Worm (Caenorhabditis elegans) whole organism, young adult: Measurements from ENCODE around the gene F43C9.2.

ENCODE experiments used
- B0035.1 ChIP-seq: sonication (generic microtip); optimal IDR thresholded peaks from 2 replicates; lab custom pipeline; 2016; ENCODE audit warnings: missing genetic modification characterization, mild to moderate bottlenecking, missing compliant biosample characterization, missing genotype, missing genetic modification reagents
- F55B11.4 ChIP-seq: sonication (generic microtip); optimal IDR thresholded peaks from 2 replicates; lab custom pipeline; 2016; ENCODE audit warnings: missing compliant biosample characterization, missing genetic modification characterization, borderline replicate concordance; ENCODE audit not compliant: insufficient read depth
- madf-6 ChIP-seq: fragments of 200-800 bp; sonication (Bioruptor generic); IDR thresholded peaks from 2 replicates; pipeline ENCODE4 v1.3.6; 2022; ENCODE audit warnings: missing genetic modification reagents, missing genetic modification characterization, missing compliant biosample characterization
- nhr-120 ChIP-seq: fragments of 200-800 bp; sonication (Bioruptor generic); IDR thresholded peaks from 2 replicates; pipeline ENCODE4 v1.3.6; 2022; ENCODE audit warnings: missing genetic modification characterization, missing compliant biosample characterization
- nhr-179 ChIP-seq: sonication (generic microtip); optimal IDR thresholded peaks from 2 replicates; lab custom pipeline; 2016; ENCODE audit warnings: mild to moderate bottlenecking, missing genetic modification characterization, missing compliant biosample characterization
- nhr-80 ChIP-seq: sonication (generic microtip); optimal IDR thresholded peaks from 2 replicates; lab custom pipeline; 2016; ENCODE audit warnings: missing genetic modification characterization, missing compliant biosample characterization
- pha-4 ChIP-seq: fragments of 150-350 bp; sonication (generic microtip); optimal IDR thresholded peaks from 2 replicates; lab custom pipeline; 2014; ENCODE audit warnings: missing biosample characterization, missing genetic modification reagents, missing genetic modification characterization
- snpc-4 ChIP-seq, 5 experiments: fragments of 150-350 bp in 1 of 5; sonication (generic microtip) in 4 of 5; optimal IDR thresholded peaks; 2 replicates each; lab custom pipeline; 2014 to 2018; ENCODE audit warnings: missing genetic modification characterization in 5 of 5, missing biosample characterization in 3 of 5, antibody characterized with exemption in 2 of 5, mild to moderate bottlenecking in 2 of 5, missing compliant biosample characterization in 2 of 5, missing genotype in 2 of 5, moderate library complexity in 2 of 5, missing genetic modification reagents in 1 of 5
- unc-62 ChIP-seq: fragments of 150-350 bp; optimal IDR thresholded peaks from 2 replicates; lab custom pipeline; 2014; ENCODE audit warnings: missing biosample characterization, missing genetic modification reagents, missing genetic modification characterization

ce11 chrX:4818872-4819271, 35.5 kb downstream of the F43C9.2 start:
- TF ChIP-seq pha-4 (tag; lab: Kevin White, UChicago), result no peak
- no peak for TF ChIP-seq nhr-179
- peak; percentile 92 for TF ChIP-seq nhr-80 (tag; lab: Kevin White, UChicago)
- TF ChIP-seq F55B11.4 (tag; lab: Kevin White, UChicago), result no peak
- TF ChIP-seq unc-62 (GFP tag; lab: Kevin White, UChicago), result no peak
- TF ChIP-seq madf-6 (GFP tag; lab: Robert Waterston, UW), result no peak
- TF ChIP-seq nhr-120, result no peak
- TF ChIP-seq B0035.1 (tag; lab: Kevin White, UChicago), result no peak
- no peak for TF ChIP-seq snpc-4 (GFP tag; optimal IDR thresholded peaks at IDR 0.05; lab: Kevin White, UChicago)
- TF ChIP-seq snpc-4 (tag; optimal IDR thresholded peaks at IDR 0.05; lab: Kevin White, UChicago), result no peak
